Worm (Caenorhabditis elegans) whole organism, late embryonic: ENCODE data around the gene C17F4.12.
"Not testable (repeated sequence)": the region's sequence is repeated elsewhere in the genome, so short reads cannot be mapped to it uniquely, and the experiment has no call there.

Source experiments
- C08G9.2 ChIP-seq: sonication (generic microtip); optimal IDR thresholded peaks from 2 replicates; lab custom pipeline; 2016; ENCODE audit warnings: mild to moderate bottlenecking, missing genetic modification characterization, moderate library complexity, missing compliant biosample characterization
- K09A11.1 ChIP-seq: sonication (generic microtip); optimal IDR thresholded peaks from 2 replicates; lab custom pipeline; 2017; ENCODE audit warnings: antibody characterized with exemption, mild to moderate bottlenecking, missing genetic modification characterization, missing compliant biosample characterization; ENCODE audit not compliant: insufficient read depth
- ahr-1 ChIP-seq: sonication (generic microtip); optimal IDR thresholded peaks from 2 replicates; lab custom pipeline; 2016; ENCODE audit warnings: missing genetic modification characterization, missing compliant biosample characterization
- ceh-18 ChIP-seq: sonication (generic microtip); optimal IDR thresholded peaks from 2 replicates; lab custom pipeline; 2016; ENCODE audit warnings: missing genetic modification characterization, missing compliant biosample characterization
- ceh-2 ChIP-seq: sonication (generic microtip); optimal IDR thresholded peaks from 2 replicates; lab custom pipeline; 2016; ENCODE audit warnings: missing genotype, missing genetic modification characterization, missing compliant biosample characterization
- ceh-24 ChIP-seq: sonication (generic microtip); optimal IDR thresholded peaks from 2 replicates; lab custom pipeline; 2016; ENCODE audit warnings: mild to moderate bottlenecking, missing genetic modification characterization, missing compliant biosample characterization
- ceh-30 ChIP-seq: fragments of 150-350 bp; optimal IDR thresholded peaks from 2 replicates; lab custom pipeline; 2014; ENCODE audit warnings: missing biosample characterization, missing genetic modification characterization
- ceh-31 ChIP-seq: sonication (generic microtip); optimal IDR thresholded peaks from 2 replicates; lab custom pipeline; 2016; ENCODE audit warnings: missing genetic modification characterization, missing compliant biosample characterization
- ceh-45 ChIP-seq: fragments of 200-800 bp; sonication (Bioruptor generic); IDR thresholded peaks from 2 replicates; pipeline ENCODE4 v1.3.6; 2022; ENCODE audit warnings: missing genetic modification reagents, missing genetic modification characterization, missing compliant biosample characterization
- ceh-9 ChIP-seq: sonication (generic microtip); optimal IDR thresholded peaks from 2 replicates; lab custom pipeline; 2016; ENCODE audit warnings: mild to moderate bottlenecking, missing genetic modification characterization, inconsistent platforms, missing compliant biosample characterization
- dmd-4 ChIP-seq: sonication (generic microtip); optimal IDR thresholded peaks from 2 replicates; lab custom pipeline; 2016; ENCODE audit warnings: borderline replicate concordance, missing genetic modification characterization, missing compliant biosample characterization
- elt-2 ChIP-seq: sonication (generic microtip); optimal IDR thresholded peaks from 2 replicates; lab custom pipeline; 2016; ENCODE audit warnings: missing genetic modification reagents, missing genetic modification characterization, missing compliant biosample characterization
- ets-4 ChIP-seq: sonication (generic microtip); optimal IDR thresholded peaks from 2 replicates; lab custom pipeline; 2016; ENCODE audit warnings: missing genetic modification characterization, missing compliant biosample characterization
- fax-1 ChIP-seq: sonication (generic microtip); optimal IDR thresholded peaks from 2 replicates; lab custom pipeline; 2016; ENCODE audit warnings: missing genotype, missing genetic modification characterization, missing compliant biosample characterization
- fkh-10 ChIP-seq: fragments of 150-350 bp; optimal IDR thresholded peaks from 2 replicates; lab custom pipeline; 2014; ENCODE audit warnings: missing biosample characterization, missing genetic modification reagents, missing genetic modification characterization
- hlh-13 ChIP-seq: fragments of 200-800 bp; sonication (Bioruptor generic); optimal IDR thresholded peaks from 2 replicates; lab custom pipeline; 2018; ENCODE audit warnings: mild to moderate bottlenecking, missing genetic modification characterization, missing compliant biosample characterization
- hlh-15 ChIP-seq: sonication (generic microtip); optimal IDR thresholded peaks from 2 replicates; lab custom pipeline; 2016; ENCODE audit warnings: missing genetic modification characterization, missing compliant biosample characterization
- hlh-30 ChIP-seq: sonication (generic microtip); optimal IDR thresholded peaks from 2 replicates; lab custom pipeline; 2017; ENCODE audit warnings: antibody characterized with exemption, missing genetic modification characterization, missing compliant biosample characterization; ENCODE audit not compliant: insufficient read depth
- hlh-6 ChIP-seq: sonication (generic microtip); optimal IDR thresholded peaks from 2 replicates; lab custom pipeline; 2016; ENCODE audit warnings: missing genotype, missing genetic modification characterization, missing compliant biosample characterization
- madf-2 ChIP-seq: sonication (generic microtip); optimal IDR thresholded peaks from 2 replicates; lab custom pipeline; 2017; ENCODE audit warnings: missing genetic modification characterization, missing compliant biosample characterization
- mec-3 ChIP-seq: sonication (generic microtip); optimal IDR thresholded peaks from 2 replicates; lab custom pipeline; 2016; ENCODE audit warnings: borderline replicate concordance, missing genetic modification characterization, missing compliant biosample characterization
- nfya-1 ChIP-seq: sonication (generic microtip); optimal IDR thresholded peaks from 2 replicates; lab custom pipeline; 2017; ENCODE audit warnings: missing genetic modification characterization, mild to moderate bottlenecking, missing compliant biosample characterization, antibody characterized with exemption, moderate library complexity
- odd-2 ChIP-seq: sonication (generic microtip); optimal IDR thresholded peaks from 2 replicates; lab custom pipeline; 2017; ENCODE audit warnings: antibody characterized with exemption, mild to moderate bottlenecking, missing genetic modification characterization, missing compliant biosample characterization
- pha-2 ChIP-seq: sonication (generic microtip); optimal IDR thresholded peaks from 2 replicates; lab custom pipeline; 2017; ENCODE audit warnings: mild to moderate bottlenecking, missing genetic modification characterization, missing compliant biosample characterization
- ref-2 ChIP-seq: sonication (generic microtip); optimal IDR thresholded peaks from 2 replicates; lab custom pipeline; 2016; ENCODE audit warnings: missing genetic modification characterization, missing compliant biosample characterization
- rnt-1 ChIP-seq: sonication (generic microtip); optimal IDR thresholded peaks from 2 replicates; lab custom pipeline; 2016; ENCODE audit warnings: missing genetic modification characterization, missing compliant biosample characterization
- sox-4 ChIP-seq: sonication (generic microtip); optimal IDR thresholded peaks from 2 replicates; lab custom pipeline; 2017; ENCODE audit warnings: mild to moderate bottlenecking, missing genetic modification characterization, inconsistent platforms, missing compliant biosample characterization
- tbx-2 ChIP-seq: sonication (generic microtip); optimal IDR thresholded peaks from 2 replicates; lab custom pipeline; 2016; ENCODE audit warnings: missing genetic modification characterization, missing compliant biosample characterization
- tbx-7 ChIP-seq: sonication (generic microtip); optimal IDR thresholded peaks from 2 replicates; lab custom pipeline; 2016; ENCODE audit warnings: missing genotype, missing genetic modification characterization, missing compliant biosample characterization
- unc-3 ChIP-seq, 2 experiments: fragments of 200-800 bp in 1 of 2; sonication (Bioruptor generic) in 1 of 2; sonication (generic microtip) in 1 of 2; conservative IDR thresholded peaks in 1 of 2; optimal IDR thresholded peaks in 1 of 2; 2 replicates each; pipeline versions ENCODE4 v1.3.6 to Lab custom; 2016 to 2022; ENCODE audit warnings: missing compliant biosample characterization in 2 of 2, missing genetic modification characterization in 2 of 2, missing genetic modification reagents in 1 of 2
- unc-42 ChIP-seq: sonication (generic microtip); optimal IDR thresholded peaks from 2 replicates; lab custom pipeline; 2016; ENCODE audit warnings: missing genotype, missing genetic modification characterization, missing compliant biosample characterization
- unc-86 ChIP-seq: sonication (generic microtip); optimal IDR thresholded peaks from 2 replicates; lab custom pipeline; 2016; ENCODE audit warnings: missing genetic modification characterization, missing compliant biosample characterization
- zip-5 ChIP-seq: sonication (generic microtip); optimal IDR thresholded peaks from 2 replicates; lab custom pipeline; 2016; ENCODE audit warnings: missing genetic modification characterization, missing compliant biosample characterization

C17F4.12 gene

ce11 chrII:3244070-3244469 lies at the start of gene C17F4.12:
Gene C17F4.12 (minus strand): TSS chrII:3244170.
- TF ChIP-seq hlh-13 (GFP tag; lab: Kevin White, UChicago) = no peak
- TF ChIP-seq ref-2 (tag; lab: Kevin White, UChicago) = no peak
- no peak for TF ChIP-seq tbx-7 (tag; lab: Kevin White, UChicago)
- no peak for TF ChIP-seq mec-3 (tag; lab: Kevin White, UChicago)
- TF ChIP-seq K09A11.1 (tag; lab: Kevin White, UChicago) = no peak
- TF ChIP-seq ceh-9 = no peak
- no peak for TF ChIP-seq hlh-6 (tag; lab: Kevin White, UChicago)
- TF ChIP-seq, all 69 proteins: peak for 0

- not testable (repeated sequence) for TF ChIP-seq sox-4, nfya-1, unc-42 (tag; lab: Kevin White, UChicago)
Observed at ce11 chrII:3290544-3290943, 46.6 kb upstream of the C17F4.12 start, which contains the start of gene F39E9.14. Gene F39E9.14 (minus strand): TSS chrII:3290644.

- TF ChIP-seq unc-42 (tag; lab: Kevin White, UChicago) = no peak
- no peak for TF ChIP-seq dmd-4 (tag; lab: Kevin White, UChicago)
- TF ChIP-seq ceh-2 (tag; lab: Kevin White, UChicago) = no peak
- no peak for TF ChIP-seq hlh-6 (tag; lab: Kevin White, UChicago)
- no peak for TF ChIP-seq hlh-15 (tag; lab: Kevin White, UChicago)
- no peak for TF ChIP-seq elt-2 (tag; lab: Kevin White, UChicago)
- no peak for TF ChIP-seq zip-5 (tag; lab: Kevin White, UChicago)
Observed at ce11 chrII:3287073-3287472, 43.1 kb upstream of the C17F4.12 start, which contains the start of gene sri-63. Gene sri-63 (plus strand): TSS chrII:3287373.

- TF ChIP-seq elt-2 (tag; lab: Kevin White, UChicago) (no peak), madf-2 (tag; lab: Kevin White, UChicago) (no peak), ceh-9 (no peak), sox-4 (tag; lab: Kevin White, UChicago) (no peak)
Observed at ce11 chrII:3284558-3284957, 40.6 kb upstream of the C17F4.12 start, which contains the start of gene scl-15. Gene scl-15 (minus strand): TSS chrII:3284658.

- no peak for TF ChIP-seq tbx-7 (tag; lab: Kevin White, UChicago)
- no peak for TF ChIP-seq dmd-4 (tag; lab: Kevin White, UChicago)
- no peak for TF ChIP-seq nfya-1 (tag; lab: Kevin White, UChicago)
- TF ChIP-seq ceh-31 (tag; lab: Kevin White, UChicago) = no peak
- TF ChIP-seq fkh-10 (GFP tag; lab: Kevin White, UChicago) = no peak
- TF ChIP-seq rnt-1 = no peak
- TF ChIP-seq ets-4 (tag; lab: Kevin White, UChicago) = no peak
- TF ChIP-seq, all 69 proteins: peak for 0
Observed at ce11 chrII:3282353-3282752, 38.4 kb upstream of the C17F4.12 start, which contains the start of gene nep-13. Gene nep-13 (plus strand): TSS chrII:3282653.

- TF ChIP-seq unc-3 (GFP tag; conservative IDR thresholded peaks at IDR 0.05; lab: Robert Waterston, UW) = no peak
- no peak for TF ChIP-seq unc-3 (tag; optimal IDR thresholded peaks at IDR 0.05; lab: Kevin White, UChicago)
- no peak for TF ChIP-seq C08G9.2 (tag; lab: Kevin White, UChicago)
- no peak for TF ChIP-seq ceh-24 (tag; lab: Kevin White, UChicago)
- TF ChIP-seq fkh-10 (GFP tag; lab: Kevin White, UChicago) = no peak
- no peak for TF ChIP-seq hlh-30 (tag; lab: Kevin White, UChicago)
- TF ChIP-seq tbx-2 (tag; lab: Kevin White, UChicago) = no peak
- no peak for TF ChIP-seq ceh-30 (tag; lab: Kevin White, UChicago)
- no peak for TF ChIP-seq K09A11.1 (tag; lab: Kevin White, UChicago)
- no peak for TF ChIP-seq ceh-18
- no peak for TF ChIP-seq ceh-45
- no peak for TF ChIP-seq hlh-15 (tag; lab: Kevin White, UChicago)
- no peak for TF ChIP-seq odd-2 (tag; lab: Kevin White, UChicago)
- no peak for TF ChIP-seq fax-1 (tag; lab: Kevin White, UChicago)
- TF ChIP-seq pha-2 (tag; lab: Kevin White, UChicago) = no peak
- no peak for TF ChIP-seq unc-86 (tag; lab: Kevin White, UChicago)
- TF ChIP-seq ahr-1 (tag; lab: Kevin White, UChicago) = no peak
Observed at ce11 chrII:3278634-3279033, 34.7 kb upstream of the C17F4.12 start, which contains the start of gene wht-4. Gene wht-4 (plus strand): TSS chrII:3278934.
